Fruit fly (Drosophila melanogaster) whole organism, embryonic: ENCODE measurements around the gene CG13917.

Source experiments
- Adf1 ChIP-seq: fragments of 200-800 bp; sonication (Bioruptor generic); IDR thresholded peaks from 2 replicates; pipeline ENCODE4 v1.3.6; 2022; ENCODE audit warnings: missing biosample characterization, missing genetic modification characterization
- Blimp-1 ChIP-seq: fragments of 200-800 bp; sonication (Bioruptor generic); optimal IDR thresholded peaks from 3 replicates; lab custom pipeline; 2018; ENCODE audit warnings: missing biosample characterization, missing genetic modification characterization, mild to moderate bottlenecking, moderate library complexity, missing genetic modification reagents
- Bteb2 ChIP-seq: fragments of 200-800 bp; sonication (Bioruptor generic); optimal IDR thresholded peaks from 2 replicates; lab custom pipeline; 2016; ENCODE audit warnings: missing biosample characterization, missing genetic modification characterization
- C15 ChIP-seq: fragments of 200-800 bp; sonication (Bioruptor generic); IDR thresholded peaks from 3 replicates; pipeline ENCODE4 v1.3.6; 2022; ENCODE audit warnings: missing biosample characterization, missing genetic modification characterization
- CG10366 ChIP-seq: fragments of 200-800 bp; sonication (Bioruptor generic); IDR thresholded peaks from 2 replicates; pipeline ENCODE4 v1.3.6; 2022; ENCODE audit warnings: missing biosample characterization, missing genetic modification characterization
- CG14441 ChIP-seq: fragments of 200-800 bp; sonication (Bioruptor generic); IDR thresholded peaks from 2 replicates; pipeline ENCODE4 v1.3.6; 2022; ENCODE audit warnings: missing biosample characterization, missing genetic modification characterization
- CG14965 ChIP-seq: fragments of 200-800 bp; sonication (Bioruptor generic); optimal IDR thresholded peaks from 2 replicates; lab custom pipeline; 2016; ENCODE audit warnings: missing biosample characterization, missing genetic modification characterization, borderline replicate concordance
- CG1603 ChIP-seq: fragments of 200-800 bp; sonication (Bioruptor generic); optimal IDR thresholded peaks from 2 replicates; lab custom pipeline; 2019; ENCODE audit warnings: missing biosample characterization, mild to moderate bottlenecking, missing genetic modification characterization, moderate library complexity
- CG17829 ChIP-seq: fragments of 200-800 bp; optimal IDR thresholded peaks from 2 replicates; lab custom pipeline; 2019; ENCODE audit warnings: missing biosample characterization, mild to moderate bottlenecking, missing genetic modification characterization, moderate library complexity
- CG18764 ChIP-seq: fragments of 200-800 bp; sonication (Bioruptor generic); optimal IDR thresholded peaks from 3 replicates; lab custom pipeline; 2016; ENCODE audit warnings: missing biosample characterization, missing genetic modification characterization
- CG2678 ChIP-seq: fragments of 200-800 bp; sonication (Bioruptor generic); optimal IDR thresholded peaks from 3 replicates; lab custom pipeline; 2019; ENCODE audit warnings: missing biosample characterization, mild to moderate bottlenecking, missing genetic modification characterization, moderate library complexity
- CG2712 ChIP-seq: fragments of 200-800 bp; optimal IDR thresholded peaks from 3 replicates; lab custom pipeline; 2019; ENCODE audit warnings: missing biosample characterization, mild to moderate bottlenecking, missing genetic modification characterization, moderate library complexity
- CG31388 ChIP-seq: fragments of 200-800 bp; sonication (Bioruptor generic); optimal IDR thresholded peaks from 2 replicates; lab custom pipeline; 2016; ENCODE audit warnings: missing biosample characterization, missing genetic modification characterization
- CG32532 ChIP-seq: fragments of 200-800 bp; sonication (Bioruptor generic); IDR thresholded peaks from 2 replicates; pipeline ENCODE4 v1.3.6; 2022; ENCODE audit warnings: missing biosample characterization, missing genetic modification characterization
- CG4404 ChIP-seq: fragments of 200-800 bp; sonication (Bioruptor generic); IDR thresholded peaks from 2 replicates; pipeline ENCODE4 v1.3.6; 2022; ENCODE audit warnings: missing biosample characterization, missing genetic modification characterization
- CG4424 ChIP-seq: fragments of 200-800 bp; sonication (Bioruptor generic); optimal IDR thresholded peaks from 3 replicates; lab custom pipeline; 2016; ENCODE audit warnings: missing biosample characterization, missing genetic modification characterization
- CG4617 ChIP-seq: fragments of 200-800 bp; sonication (Bioruptor generic); optimal IDR thresholded peaks from 3 replicates; lab custom pipeline; 2016; ENCODE audit warnings: missing biosample characterization, missing genetic modification characterization, borderline replicate concordance
- CG4730 ChIP-seq: fragments of 200-800 bp; sonication (Bioruptor generic); IDR thresholded peaks from 2 replicates; pipeline ENCODE4 v1.3.6; 2022; ENCODE audit warnings: missing biosample characterization, missing genetic modification characterization
- CG4820 ChIP-seq: fragments of 200-800 bp; sonication (Bioruptor generic); optimal IDR thresholded peaks from 3 replicates; lab custom pipeline; 2016; ENCODE audit warnings: missing biosample characterization, missing genetic modification characterization
- CG6254 ChIP-seq: fragments of 200-800 bp; sonication (Bioruptor generic); optimal IDR thresholded peaks from 3 replicates; lab custom pipeline; 2017; ENCODE audit warnings: mild to moderate bottlenecking, missing biosample characterization, missing genetic modification reagents, missing genetic modification characterization
- CG6689 ChIP-seq: fragments of 200-800 bp; sonication (Bioruptor generic); IDR thresholded peaks from 2 replicates; pipeline ENCODE4 v1.3.6; 2022; ENCODE audit warnings: missing biosample characterization, missing genetic modification characterization
- CG7271 ChIP-seq: fragments of 200-800 bp; sonication (Bioruptor generic); optimal IDR thresholded peaks from 2 replicates; lab custom pipeline; 2018; ENCODE audit warnings: missing biosample characterization, mild to moderate bottlenecking, missing genetic modification characterization, moderate library complexity
- CG7357 ChIP-seq: fragments of 200-800 bp; sonication (Bioruptor generic); IDR thresholded peaks from 3 replicates; pipeline ENCODE4 v1.3.6; 2022; ENCODE audit warnings: missing biosample characterization, missing genetic modification characterization
- CG7839 ChIP-seq: fragments of 200-800 bp; sonication (Bioruptor generic); optimal IDR thresholded peaks from 3 replicates; lab custom pipeline; 2018; ENCODE audit warnings: missing biosample characterization, mild to moderate bottlenecking, missing genetic modification characterization, moderate library complexity
- D19A ChIP-seq: fragments of 200-800 bp; optimal IDR thresholded peaks from 3 replicates; lab custom pipeline; 2019; ENCODE audit warnings: missing biosample characterization, mild to moderate bottlenecking, missing genetic modification characterization, moderate library complexity
- Dad ChIP-seq: fragments of 200-800 bp; sonication (Bioruptor generic); optimal IDR thresholded peaks from 3 replicates; lab custom pipeline; 2016; ENCODE audit warnings: missing biosample characterization, missing genetic modification characterization
- Fer2 ChIP-seq: fragments of 200-800 bp; sonication (Bioruptor generic); optimal IDR thresholded peaks from 2 replicates; lab custom pipeline; 2018; ENCODE audit warnings: missing biosample characterization, mild to moderate bottlenecking, missing genetic modification characterization, moderate library complexity
- HLH3B ChIP-seq: fragments of 200-800 bp; sonication (Bioruptor generic); IDR thresholded peaks from 2 replicates; pipeline ENCODE4 v1.3.6; 2022; ENCODE audit warnings: missing biosample characterization, missing genetic modification characterization
- HmgZ ChIP-seq: fragments of 200-800 bp; sonication (Bioruptor generic); optimal IDR thresholded peaks from 2 replicates; lab custom pipeline; 2018; ENCODE audit warnings: missing biosample characterization, mild to moderate bottlenecking, missing genetic modification characterization
- Lim3 ChIP-seq: fragments of 200-800 bp; sonication (Bioruptor generic); IDR thresholded peaks from 2 replicates; pipeline ENCODE4 v1.3.6; 2022; ENCODE audit warnings: missing biosample characterization, missing genetic modification characterization
- Max ChIP-seq: fragments of 200-800 bp; sonication (Bioruptor generic); optimal IDR thresholded peaks from 2 replicates; lab custom pipeline; 2016; ENCODE audit warnings: missing biosample characterization, mild to moderate bottlenecking, missing genetic modification characterization
- Med ChIP-seq: fragments of 200-800 bp; sonication (Bioruptor generic); peaks from one replicate; lab custom pipeline; 2016; ENCODE audit warnings: missing biosample characterization, missing genetic modification characterization, mild to moderate bottlenecking, inconsistent platforms, moderate library complexity
- NFAT ChIP-seq: fragments of 200-800 bp; sonication (Bioruptor generic); IDR thresholded peaks from 2 replicates; pipeline ENCODE4 v1.3.6; 2022; ENCODE audit warnings: missing biosample characterization, missing genetic modification characterization
- Rfx ChIP-seq: fragments of 200-800 bp; sonication (Bioruptor generic); IDR thresholded peaks from 2 replicates; pipeline ENCODE4 v1.3.6; 2022; ENCODE audit warnings: missing biosample characterization, missing genetic modification characterization
- bsh ChIP-seq, 2 experiments: fragments of 200-800 bp; sonication (Bioruptor generic); optimal IDR thresholded peaks; 2 replicates each; lab custom pipeline; 2017 to 2018; ENCODE audit warnings: mild to moderate bottlenecking in 2 of 2, missing biosample characterization in 2 of 2, missing genetic modification characterization in 2 of 2, moderate library complexity in 1 of 2
- corto ChIP-seq: fragments of 200-800 bp; sonication (Bioruptor generic); optimal IDR thresholded peaks from 2 replicates; lab custom pipeline; 2016; ENCODE audit warnings: missing biosample characterization, mild to moderate bottlenecking, missing genetic modification characterization, moderate library complexity
- crc ChIP-seq: fragments of 200-800 bp; sonication (Bioruptor generic); optimal IDR thresholded peaks from 2 replicates; lab custom pipeline; 2016; ENCODE audit warnings: missing biosample characterization, missing genetic modification characterization
- dmrt99B ChIP-seq: fragments of 200-800 bp; sonication (Bioruptor generic); optimal IDR thresholded peaks from 2 replicates; lab custom pipeline; 2018; ENCODE audit warnings: missing biosample characterization, mild to moderate bottlenecking, missing genetic modification characterization, moderate library complexity
- fd96Cb ChIP-seq: fragments of 200-800 bp; sonication (Bioruptor generic); optimal IDR thresholded peaks from 2 replicates; lab custom pipeline; 2018; ENCODE audit warnings: missing biosample characterization, mild to moderate bottlenecking, missing genetic modification characterization, moderate library complexity
- fru ChIP-seq: fragments of >200 bp; optimal IDR thresholded peaks from 2 replicates; lab custom pipeline; 2017
- gce ChIP-seq: fragments of 200-800 bp; sonication (Bioruptor generic); IDR thresholded peaks from 3 replicates; pipeline ENCODE4 v1.3.6; 2022; ENCODE audit warnings: missing biosample characterization, missing genetic modification characterization
- her ChIP-seq: fragments of 200-800 bp; sonication (Bioruptor generic); optimal IDR thresholded peaks from 2 replicates; lab custom pipeline; 2016; ENCODE audit warnings: missing biosample characterization, missing genetic modification characterization
- nom ChIP-seq: fragments of 200-800 bp; sonication (Bioruptor generic); optimal IDR thresholded peaks from 2 replicates; lab custom pipeline; 2017; ENCODE audit warnings: missing biosample characterization, missing genetic modification characterization, mild to moderate bottlenecking, moderate library complexity, missing genetic modification reagents
- phol ChIP-seq: fragments of 200-800 bp; sonication (Bioruptor generic); optimal IDR thresholded peaks from 3 replicates; lab custom pipeline; 2018; ENCODE audit warnings: missing biosample characterization, mild to moderate bottlenecking, missing genetic modification characterization, moderate library complexity
- prd ChIP-seq, 3 experiments: fragments of >200 bp in 2 of 3; fragments of 200-800 bp in 1 of 3; sonication (Bioruptor generic) in 1 of 3; optimal IDR thresholded peaks in 2 of 3; IDR thresholded peaks in 1 of 3; 2 replicates in 2 of 3; 3 replicates in 1 of 3; pipeline versions ENCODE4 v1.3.6 to Lab custom; 2017 to 2022; ENCODE audit warnings: missing biosample characterization in 1 of 3, missing genetic modification characterization in 1 of 3
- run ChIP-seq: fragments of 200-800 bp; sonication (Bioruptor generic); optimal IDR thresholded peaks from 3 replicates; lab custom pipeline; 2018; ENCODE audit warnings: missing biosample characterization, mild to moderate bottlenecking, missing genetic modification characterization
- sd ChIP-seq: fragments of 200-800 bp; sonication (Bioruptor generic); optimal IDR thresholded peaks from 3 replicates; lab custom pipeline; 2018; ENCODE audit warnings: missing biosample characterization, mild to moderate bottlenecking, missing genetic modification characterization, moderate library complexity
- sr ChIP-seq: fragments of 200-800 bp; sonication (Bioruptor generic); IDR thresholded peaks from 3 replicates; pipeline ENCODE4 v1.3.6; 2022; ENCODE audit warnings: missing biosample characterization, missing genetic modification characterization
- tap ChIP-seq: fragments of 200-800 bp; optimal IDR thresholded peaks from 3 replicates; lab custom pipeline; 2019; ENCODE audit warnings: missing biosample characterization, mild to moderate bottlenecking, missing genetic modification characterization, moderate library complexity
- tin ChIP-seq: fragments of 200-800 bp; sonication (Bioruptor generic); optimal IDR thresholded peaks from 3 replicates; lab custom pipeline; 2016; ENCODE audit warnings: missing biosample characterization, missing genetic modification characterization

The CG13917 gene

DNA sequence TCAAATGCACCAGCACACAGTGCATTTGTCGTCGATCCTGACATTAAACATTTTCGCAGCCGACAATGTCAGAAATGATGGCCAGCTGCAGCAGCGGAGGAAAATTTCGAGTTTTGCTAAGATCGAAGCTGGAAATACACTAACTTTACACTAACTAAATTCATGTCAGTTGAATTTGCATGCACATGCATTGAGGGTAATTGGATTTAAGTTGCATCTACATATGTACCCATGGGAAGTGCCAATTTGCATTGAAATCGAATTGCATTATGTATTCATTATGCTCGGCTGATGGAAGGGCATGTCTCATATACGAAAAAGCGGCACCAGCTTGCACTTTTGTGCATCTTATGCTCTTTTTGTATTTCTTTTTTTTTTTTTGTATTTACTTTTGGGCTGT is 8.3 kb downstream of the CG13917 start (continued):
- TF ChIP-seq fru = no peak
- 0 out of 2 replicates have a peak, but pooled peaks have one; percentile 18 for TF ChIP-seq CG4404 (GFP tag; lab: Robert Waterston, UW)
- TF ChIP-seq NFAT = no peak
- TF ChIP-seq CG7271 = no peak
- TF ChIP-seq Fer2 = no peak
- TF ChIP-seq Med (GFP tag; lab: Kevin White, UChicago) = peak; percentile 57
- TF ChIP-seq CG10366 = peak; percentile 7; the same call in 1 of the 2 replicates
- TF ChIP-seq CG14965 (GFP tag; lab: Kevin White, UChicago) = no peak
- no peak for TF ChIP-seq Bteb2
- TF ChIP-seq CG4617 = no peak
- TF ChIP-seq prd (optimal IDR thresholded peaks at IDR 0.05; lab: Kevin White, UChicago) = no peak
- peak; percentile 48; the same call in 2 of the 3 replicates for TF ChIP-seq prd (GFP tag; IDR thresholded peaks at IDR 0.05; lab: Robert Waterston, UW)
- TF ChIP-seq Dad (GFP tag; lab: Kevin White, UChicago) = peak; percentile 0
- no peak for TF ChIP-seq C15 (GFP tag; lab: Robert Waterston, UW)
- no peak for TF ChIP-seq CG18764 (GFP tag; lab: Kevin White, UChicago)
- TF ChIP-seq gce (GFP tag; lab: Robert Waterston, UW) = 0 out of 3 replicates have a peak, but pooled peaks have one; percentile 6
- TF ChIP-seq CG4424 (GFP tag; lab: Kevin White, UChicago) = no peak
- TF ChIP-seq bsh (GFP tag; optimal IDR thresholded peaks at IDR 0.05; lab: Kevin White, UChicago) = peak in 1 of 2 experiments; percentile 44
- TF ChIP-seq CG17829 (tag; lab: Kevin White, UChicago) = peak; percentile 14
- TF ChIP-seq CG7357 (GFP tag; lab: Robert Waterston, UW) = peak; percentile 38; the same call in 1 of the 3 replicates
- TF ChIP-seq tap = peak; percentile 47
- TF ChIP-seq Rfx (GFP tag; lab: Robert Waterston, UW) = 0 out of 2 replicates have a peak, but pooled peaks have one; percentile 22
- TF ChIP-seq CG2712 (tag; lab: Kevin White, UChicago) = peak; percentile 36
- peak; percentile 18 for TF ChIP-seq CG4820 (GFP tag; lab: Kevin White, UChicago)
- TF ChIP-seq CG2678 (tag; lab: Kevin White, UChicago) = peak; percentile 28
- 0 out of 2 replicates have a peak, but pooled peaks have one; percentile 25 for TF ChIP-seq CG14441
- no peak for TF ChIP-seq run
- no peak for TF ChIP-seq Adf1 (GFP tag; lab: Robert Waterston, UW)
- TF ChIP-seq Lim3 (GFP tag; lab: Robert Waterston, UW) = no peak
- no peak for TF ChIP-seq sd (tag; lab: Kevin White, UChicago)
- peak; percentile 65 for TF ChIP-seq CG6689
- TF ChIP-seq CG6254 (GFP tag; lab: Kevin White, UChicago) = no peak
- TF ChIP-seq HmgZ (tag; lab: Kevin White, UChicago) = no peak
- TF ChIP-seq Max (GFP tag; lab: Kevin White, UChicago) = no peak
- peak; percentile 69 for TF ChIP-seq dmrt99B
- peak; percentile 72 for TF ChIP-seq corto (GFP tag; lab: Kevin White, UChicago)
- peak; percentile 45; the same call in 1 of the 2 replicates for TF ChIP-seq HLH3B (GFP tag; lab: Robert Waterston, UW)
- peak; percentile 62 for TF ChIP-seq fd96Cb (tag; lab: Kevin White, UChicago)
- peak; percentile 27 for TF ChIP-seq CG7839
- peak; percentile 4 for TF ChIP-seq crc (GFP tag; lab: Kevin White, UChicago)
- peak; percentile 81 for TF ChIP-seq D19A (tag; lab: Kevin White, UChicago)
- TF ChIP-seq sr = 0 out of 3 replicates have a peak, but pooled peaks have one; percentile 36
- peak; percentile 43 for TF ChIP-seq Blimp-1 (GFP tag; lab: Kevin White, UChicago)
- no peak for TF ChIP-seq tin (GFP tag; lab: Kevin White, UChicago)
- TF ChIP-seq CG4730 (GFP tag; lab: Robert Waterston, UW) = 0 out of 2 replicates have a peak, but pooled peaks have one; percentile 18
- peak; percentile 31; the same call in 1 of the 2 replicates for TF ChIP-seq CG32532 (GFP tag; lab: Robert Waterston, UW)
- TF ChIP-seq CG1603 (tag; lab: Kevin White, UChicago) = peak; percentile 13
- TF ChIP-seq her = no peak
- TF ChIP-seq phol (tag; lab: Kevin White, UChicago) = peak; percentile 38
- no peak for TF ChIP-seq CG31388
- peak; percentile 66 for TF ChIP-seq nom (GFP tag; lab: Kevin White, UChicago)
